Worm (Caenorhabditis elegans): Measurements from ENCODE around the gene gpa-10.

DNA sequence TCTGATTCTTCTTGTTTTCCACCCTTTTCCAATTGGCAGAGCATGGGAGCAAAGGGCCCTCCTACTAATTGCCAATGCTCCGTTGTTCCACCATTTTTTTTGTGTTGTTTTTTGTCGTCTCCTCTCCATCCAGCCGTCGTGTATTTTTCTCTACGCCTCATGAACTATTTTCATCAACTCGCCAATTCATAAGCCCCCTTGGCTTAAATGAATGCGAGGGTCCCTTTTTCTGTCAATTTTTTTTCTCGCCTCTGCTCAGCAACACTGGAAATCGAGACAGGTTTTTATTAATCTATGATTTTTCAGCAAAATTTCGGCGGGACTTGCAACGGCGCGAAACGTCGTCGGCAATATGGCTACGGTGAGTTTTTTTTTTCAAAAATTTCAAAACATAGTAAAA lies 26.4 kb upstream of the gpa-10 start, which contains the start of gene unc-70:
- TF ChIP-seq W03F9.2 (tag; optimal IDR thresholded peaks at IDR 0.05) (no peak), dao-5 (tag; optimal IDR thresholded peaks at IDR 0.05) (no peak)

All from whole organism, L4/young adult.